Worm (Caenorhabditis elegans): Measurements from ENCODE around the gene Y39B6A.37.

Y39B6A.37 gene

DNA sequence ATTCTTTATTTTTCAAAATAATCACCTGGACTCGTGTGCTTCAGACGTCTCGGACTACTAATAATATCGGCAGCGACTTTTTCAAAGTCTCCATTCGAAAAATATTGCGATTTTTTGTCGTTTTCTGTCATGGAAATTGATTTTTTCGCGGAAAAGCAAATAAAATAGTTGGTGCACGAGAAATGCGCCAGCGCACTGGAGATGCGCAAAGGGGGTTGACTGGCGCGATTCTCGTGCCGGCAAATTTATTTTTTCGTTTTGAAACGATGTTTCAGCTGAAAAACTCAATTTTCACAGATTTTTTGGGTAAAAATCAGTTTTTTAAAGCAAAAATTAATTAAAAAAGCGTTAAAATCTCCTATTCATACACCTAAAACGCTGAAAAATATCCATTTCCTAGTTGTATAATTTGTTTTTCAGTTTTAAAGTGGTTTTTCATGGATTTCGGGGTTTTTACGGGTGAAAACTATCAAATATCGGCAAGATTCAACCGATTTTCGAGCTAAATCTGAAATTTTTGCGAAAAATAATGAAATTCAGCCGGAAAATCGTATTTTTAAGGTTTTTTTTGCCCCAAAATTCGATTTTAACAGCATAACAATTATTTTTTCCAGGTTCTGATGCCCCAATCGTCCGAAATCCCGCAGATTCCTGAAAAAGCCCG lies at the start of gene Y39B6A.37, which contains the start of gene reps-1:
Y39B6A.37 (plus strand) TSS at position 614 of the 664 bp plus-strand sequence.
reps-1 (minus strand) TSS at position 263 of the 664 bp plus-strand sequence.
- peak; percentile 10 for TF ChIP-seq jun-1 (tag; optimal IDR thresholded peaks at IDR 0.05)
- no peak for TF ChIP-seq aly-2 (tag; optimal IDR thresholded peaks at IDR 0.05)
- no peak for TF ChIP-seq pqm-1 (tag; optimal IDR thresholded peaks at IDR 0.05)
- TF ChIP-seq hmg-11 (tag; optimal IDR thresholded peaks at IDR 0.05): peak; percentile 61
- TF ChIP-seq skn-1 (tag; optimal IDR thresholded peaks at IDR 0.05): no peak
- TF ChIP-seq lin-15B (tag; optimal IDR thresholded peaks at IDR 0.05): peak; percentile 61
- TF ChIP-seq nhr-43 (tag; optimal IDR thresholded peaks at IDR 0.05; ENCODE audit: poor library complexity, severe bottlenecking): peak; percentile 38
- TF ChIP-seq lin-39 (tag; optimal IDR thresholded peaks at IDR 0.05): peak; percentile 49
- TF ChIP-seq mdl-1 (tag; optimal IDR thresholded peaks at IDR 0.05): no peak
- peak; percentile 28 for TF ChIP-seq egl-5 (tag; optimal IDR thresholded peaks at IDR 0.05)
- no peak for TF ChIP-seq fkh-2 (tag; optimal IDR thresholded peaks at IDR 0.05)
- peak; percentile 35 for TF ChIP-seq tbx-2 (tag; optimal IDR thresholded peaks at IDR 0.05)
- peak; percentile 33 for TF ChIP-seq elt-2 (tag; optimal IDR thresholded peaks at IDR 0.05)
- TF ChIP-seq nfya-1 (tag; optimal IDR thresholded peaks at IDR 0.05; ENCODE audit: insufficient read depth): peak; percentile 58
- peak; percentile 51 for TF ChIP-seq R02D3.7 (tag; optimal IDR thresholded peaks at IDR 0.05)
- TF ChIP-seq unc-39 (tag; optimal IDR thresholded peaks at IDR 0.05): no peak
- no peak for TF ChIP-seq eor-1 (tag; optimal IDR thresholded peaks at IDR 0.05)
- peak; percentile 63 for TF ChIP-seq nhr-23 (tag; optimal IDR thresholded peaks at IDR 0.05)
- no peak for TF ChIP-seq nhr-77 (tag; optimal IDR thresholded peaks at IDR 0.05)
- peak; percentile 54 for TF ChIP-seq ceh-28 (tag; optimal IDR thresholded peaks at IDR 0.05)
- peak; percentile 74 for TF ChIP-seq pha-4 (tag; optimal IDR thresholded peaks at IDR 0.05)
- TF ChIP-seq fkh-10 (GFP tag; optimal IDR thresholded peaks at IDR 0.05): peak; percentile 2
- peak; percentile 54 for TF ChIP-seq nhr-25 (tag; optimal IDR thresholded peaks at IDR 0.05)

DNA sequence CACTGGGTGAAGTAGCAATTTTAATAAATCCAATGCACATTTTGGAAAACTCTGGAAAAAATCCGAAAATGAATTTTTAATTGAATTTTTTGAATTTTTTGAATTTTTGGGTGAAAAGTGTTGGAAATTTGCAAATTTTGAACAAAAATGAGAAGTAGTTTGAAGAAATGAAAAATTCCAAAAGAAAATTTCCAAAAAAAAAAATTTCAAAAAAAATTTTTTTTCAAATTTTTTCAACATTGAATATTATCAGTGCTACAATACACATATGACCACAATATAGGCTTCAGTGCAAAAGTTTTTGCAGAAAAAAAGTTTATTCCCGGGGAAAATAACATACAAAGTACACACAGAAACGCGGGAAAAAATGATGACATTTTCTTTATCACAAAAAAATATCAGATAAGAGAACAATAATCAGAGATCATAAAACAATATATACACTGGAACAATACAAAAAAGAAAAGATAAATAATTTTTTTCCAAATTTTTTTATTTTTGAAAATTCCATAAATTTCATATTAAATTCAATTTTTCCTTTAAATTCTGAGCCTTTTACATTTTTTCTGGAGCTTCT lies 33.3 kb upstream of the Y39B6A.37 start, which contains the start of gene hrg-10:
hrg-10 (minus strand) TSS at position 51 of the 577 bp plus-strand sequence.
- TF ChIP-seq nhr-43 (tag; optimal IDR thresholded peaks at IDR 0.05; ENCODE audit: poor library complexity, severe bottlenecking): no peak
- no peak for TF ChIP-seq nhr-11 (tag; optimal IDR thresholded peaks at IDR 0.05)
- no peak for TF ChIP-seq elt-3 (tag; optimal IDR thresholded peaks at IDR 0.05)
- TF ChIP-seq egl-5 (tag; optimal IDR thresholded peaks at IDR 0.05): no peak
- no peak for TF ChIP-seq aly-2 (tag; optimal IDR thresholded peaks at IDR 0.05)
- TF ChIP-seq ZK546.5 (tag; optimal IDR thresholded peaks at IDR 0.05): no peak
- no peak for TF ChIP-seq fkh-2 (tag; optimal IDR thresholded peaks at IDR 0.05)
- TF ChIP-seq mml-1 (tag; optimal IDR thresholded peaks at IDR 0.05): no peak
- no peak for TF ChIP-seq lsy-12 (tag; optimal IDR thresholded peaks at IDR 0.05)
- no peak for TF ChIP-seq ceh-16 (tag; optimal IDR thresholded peaks at IDR 0.05)
- no peak for TF ChIP-seq mdl-1 (tag; optimal IDR thresholded peaks at IDR 0.05)
- no peak for TF ChIP-seq nhr-25 (tag; optimal IDR thresholded peaks at IDR 0.05)
- no peak for TF ChIP-seq daf-12 (tag; optimal IDR thresholded peaks at IDR 0.05)
- TF ChIP-seq pqm-1 (tag; optimal IDR thresholded peaks at IDR 0.05): peak; percentile 53
- TF ChIP-seq pha-4 (tag; optimal IDR thresholded peaks at IDR 0.05): peak; percentile 45
- TF ChIP-seq ztf-11 (tag; optimal IDR thresholded peaks at IDR 0.05): no peak
- TF ChIP-seq skn-1 (tag; optimal IDR thresholded peaks at IDR 0.05): peak; percentile 63
- TF ChIP-seq elt-2 (tag; optimal IDR thresholded peaks at IDR 0.05): peak; percentile 76

DNA sequence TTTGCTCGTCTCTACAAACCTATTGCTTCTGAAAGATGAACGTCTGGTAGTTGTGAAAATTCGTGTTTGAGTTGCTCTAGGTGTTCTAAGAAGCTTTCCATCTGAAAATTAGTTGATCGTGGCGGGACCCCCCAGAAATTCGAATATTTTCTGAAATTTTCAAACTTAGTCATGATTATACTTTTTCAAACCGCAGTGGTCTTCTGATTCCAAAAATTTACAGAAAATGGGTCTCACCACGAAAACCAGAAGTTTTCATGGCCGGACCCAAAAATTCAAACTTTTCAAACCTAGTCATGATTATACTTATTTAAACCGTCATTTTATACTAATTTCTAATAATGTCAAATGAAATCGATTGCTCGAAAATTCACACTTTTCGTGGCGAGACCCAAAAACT lies 30.6 kb upstream of the Y39B6A.37 start, which contains the start of gene ztf-20:
ztf-20 (minus strand) TSS at position 101 of the 400 bp plus-strand sequence.
- TF ChIP-seq hmg-11 (tag; optimal IDR thresholded peaks at IDR 0.05) (no peak), nhr-67 (tag; optimal IDR thresholded peaks at IDR 0.05) (no peak), ceh-82 (tag; optimal IDR thresholded peaks at IDR 0.05) (no peak), skn-1 (tag; optimal IDR thresholded peaks at IDR 0.05) (no peak), unc-39 (tag; optimal IDR thresholded peaks at IDR 0.05) (no peak), fos-1 (tag; optimal IDR thresholded peaks at IDR 0.05) (no peak), nhr-28 (tag; optimal IDR thresholded peaks at IDR 0.05) (no peak), nhr-12 (tag; optimal IDR thresholded peaks at IDR 0.05) (no peak), ZK546.5 (tag; optimal IDR thresholded peaks at IDR 0.05) (no peak), ztf-11 (tag; optimal IDR thresholded peaks at IDR 0.05) (no peak), nhr-237 (tag; optimal IDR thresholded peaks at IDR 0.05) (no peak)

Data from whole organism, L3 larva.